Fruit fly (Drosophila melanogaster) whole organism, embryonic: ENCODE results near the gene Or83a.

ENCODE experiments used
- Abd-B ChIP-seq: fragments of 200-800 bp; sonication (Bioruptor generic); optimal IDR thresholded peaks from 2 replicates; lab custom pipeline; 2018; ENCODE audit warnings: missing biosample characterization, mild to moderate bottlenecking, missing genetic modification characterization, moderate library complexity
- Aef1 ChIP-seq: fragments of 200-800 bp; sonication (Bioruptor generic); IDR thresholded peaks from 3 replicates; pipeline ENCODE4 v1.3.6; 2022; ENCODE audit warnings: missing biosample characterization, missing genetic modification characterization
- Antp ChIP-seq: fragments of 200-800 bp; sonication (Bioruptor generic); optimal IDR thresholded peaks from 3 replicates; lab custom pipeline; 2016; ENCODE audit warnings: missing biosample characterization, missing genetic modification characterization
- CG10147 ChIP-seq: fragments of 200-800 bp; sonication (Bioruptor generic); optimal IDR thresholded peaks from 2 replicates; lab custom pipeline; 2019; ENCODE audit warnings: missing biosample characterization, mild to moderate bottlenecking, missing genetic modification characterization, moderate library complexity
- CG10565 ChIP-seq: fragments of 200-800 bp; sonication (Bioruptor generic); optimal IDR thresholded peaks from 3 replicates; lab custom pipeline; 2016; ENCODE audit warnings: missing biosample characterization, mild to moderate bottlenecking, missing genetic modification characterization
- CG11696 ChIP-seq: fragments of 200-800 bp; sonication (Bioruptor generic); IDR thresholded peaks from 2 replicates; pipeline ENCODE4 v1.3.6; 2022; ENCODE audit warnings: missing biosample characterization, missing genetic modification characterization
- CG14667 ChIP-seq: fragments of 200-800 bp; sonication (Bioruptor generic); IDR thresholded peaks from 2 replicates; pipeline ENCODE4 v1.3.6; 2022; ENCODE audit warnings: missing biosample characterization, missing genetic modification characterization
- CG14710 ChIP-seq: fragments of 200-800 bp; sonication (Bioruptor generic); optimal IDR thresholded peaks from 3 replicates; lab custom pipeline; 2019; ENCODE audit warnings: missing biosample characterization, mild to moderate bottlenecking, missing genetic modification characterization, moderate library complexity
- CG1647 ChIP-seq: fragments of 200-800 bp; sonication (Bioruptor generic); optimal IDR thresholded peaks from 3 replicates; lab custom pipeline; 2016; ENCODE audit warnings: missing biosample characterization, missing genetic modification characterization
- CG17802 ChIP-seq: fragments of 200-800 bp; sonication (Bioruptor generic); optimal IDR thresholded peaks from 2 replicates; lab custom pipeline; 2018; ENCODE audit warnings: missing biosample characterization, mild to moderate bottlenecking, missing genetic modification characterization, moderate library complexity
- CG2202 ChIP-seq: fragments of 200-800 bp; sonication (Bioruptor generic); optimal IDR thresholded peaks from 2 replicates; lab custom pipeline; 2018; ENCODE audit warnings: missing biosample characterization, mild to moderate bottlenecking, missing genetic modification characterization
- CG30431 ChIP-seq: fragments of 200-800 bp; sonication (Bioruptor generic); optimal IDR thresholded peaks from 2 replicates; lab custom pipeline; 2017; ENCODE audit warnings: missing biosample characterization, missing genetic modification characterization
- CG31224 ChIP-seq: fragments of 200-800 bp; sonication (Bioruptor generic); IDR thresholded peaks from 2 replicates; pipeline ENCODE4 v1.3.6; 2022; ENCODE audit warnings: missing biosample characterization, missing genetic modification characterization
- CG31365 ChIP-seq: fragments of 200-800 bp; sonication (Bioruptor generic); optimal IDR thresholded peaks from 2 replicates; lab custom pipeline; 2018; ENCODE audit warnings: missing biosample characterization, mild to moderate bottlenecking, missing genetic modification characterization
- CG3726 ChIP-seq: fragments of 200-800 bp; sonication (Bioruptor generic); IDR thresholded peaks from 3 replicates; pipeline ENCODE4, ENCODE4 v1.3.6; 2022; ENCODE audit warnings: missing biosample characterization, missing genetic modification characterization
- CG4282 ChIP-seq: fragments of 200-800 bp; sonication (Bioruptor generic); optimal IDR thresholded peaks from 2 replicates; lab custom pipeline; 2016; ENCODE audit warnings: missing biosample characterization, missing genetic modification characterization
- CG4424 ChIP-seq: fragments of 200-800 bp; sonication (Bioruptor generic); optimal IDR thresholded peaks from 3 replicates; lab custom pipeline; 2016; ENCODE audit warnings: missing biosample characterization, missing genetic modification characterization
- CG4707 ChIP-seq: fragments of 200-800 bp; sonication (Bioruptor generic); optimal IDR thresholded peaks from 2 replicates; lab custom pipeline; 2018; ENCODE audit warnings: missing biosample characterization, mild to moderate bottlenecking, missing genetic modification characterization, moderate library complexity
- CG9876 ChIP-seq: fragments of 200-800 bp; sonication (Bioruptor generic); optimal IDR thresholded peaks from 2 replicates; lab custom pipeline; 2016; ENCODE audit warnings: missing biosample characterization, missing genetic modification characterization
- CrebB ChIP-seq: fragments of 200-800 bp; sonication (Bioruptor generic); optimal IDR thresholded peaks from 3 replicates; lab custom pipeline; 2018; ENCODE audit warnings: missing biosample characterization, mild to moderate bottlenecking, missing genetic modification characterization
- Doc2 ChIP-seq: fragments of 200-800 bp; sonication (Bioruptor generic); IDR thresholded peaks from 2 replicates; pipeline ENCODE4 v1.3.6; 2022; ENCODE audit warnings: missing biosample characterization, missing genetic modification characterization
- Dp ChIP-seq: fragments of 200-800 bp; sonication (Bioruptor generic); optimal IDR thresholded peaks from 2 replicates; lab custom pipeline; 2018; ENCODE audit warnings: missing biosample characterization, mild to moderate bottlenecking, missing genetic modification characterization, moderate library complexity
- Ets65A ChIP-seq: fragments of 200-800 bp; sonication (Bioruptor generic); peaks from one replicate; lab custom pipeline; 2016; ENCODE audit warnings: missing biosample characterization, missing genetic modification characterization
- Ets97D ChIP-seq: fragments of 200-800 bp; sonication (Bioruptor generic); optimal IDR thresholded peaks from 3 replicates; lab custom pipeline; 2016; ENCODE audit warnings: missing biosample characterization, missing genetic modification characterization
- Gsc ChIP-seq: fragments of 200-800 bp; sonication (Bioruptor generic); IDR thresholded peaks from 2 replicates; pipeline ENCODE4 v1.3.6; 2022; ENCODE audit warnings: missing biosample characterization, missing genetic modification characterization
- HLH4C ChIP-seq: fragments of 200-800 bp; sonication (Bioruptor generic); IDR thresholded peaks from 3 replicates; pipeline ENCODE4 v1.3.6; 2022; ENCODE audit warnings: missing biosample characterization, missing genetic modification characterization; ENCODE audit not compliant: partially characterized antibody
- HmgD ChIP-seq: fragments of 200-800 bp; sonication (Bioruptor generic); optimal IDR thresholded peaks from 3 replicates; lab custom pipeline; 2016; ENCODE audit warnings: missing biosample characterization, missing genetic modification characterization
- NFAT ChIP-seq: fragments of 200-800 bp; sonication (Bioruptor generic); IDR thresholded peaks from 2 replicates; pipeline ENCODE4 v1.3.6; 2022; ENCODE audit warnings: missing biosample characterization, missing genetic modification characterization
- Oli ChIP-seq: fragments of 200-800 bp; sonication (Bioruptor generic); optimal IDR thresholded peaks from 2 replicates; lab custom pipeline; 2018; ENCODE audit warnings: missing biosample characterization, mild to moderate bottlenecking, missing genetic modification characterization, moderate library complexity
- Opbp ChIP-seq: fragments of 200-800 bp; sonication (Bioruptor generic); IDR thresholded peaks from 3 replicates; pipeline ENCODE4 v1.3.6; 2022; ENCODE audit warnings: missing biosample characterization, missing genetic modification characterization; ENCODE audit not compliant: partially characterized antibody
- Tbp ChIP-seq: fragments of >200 bp; optimal IDR thresholded peaks from 2 replicates; lab custom pipeline; 2018; ENCODE audit warnings: missing biosample characterization, missing genetic modification characterization
- Vsx1 ChIP-seq: fragments of 200-800 bp; sonication (Bioruptor generic); optimal IDR thresholded peaks from 2 replicates; lab custom pipeline; 2017; ENCODE audit warnings: missing biosample characterization, mild to moderate bottlenecking, missing genetic modification characterization, missing genetic modification reagents
- ac ChIP-seq: fragments of 200-800 bp; sonication (Bioruptor generic); optimal IDR thresholded peaks from 3 replicates; lab custom pipeline; 2017; ENCODE audit warnings: missing biosample characterization, mild to moderate bottlenecking, missing genetic modification characterization
- bcd ChIP-seq: fragments of 200-800 bp; sonication (Bioruptor generic); optimal IDR thresholded peaks from 2 replicates; lab custom pipeline; 2017; ENCODE audit warnings: missing biosample characterization, mild to moderate bottlenecking, missing genetic modification characterization
- chn ChIP-seq: fragments of 200-800 bp; sonication (Bioruptor generic); optimal IDR thresholded peaks from 2 replicates; lab custom pipeline; 2016; ENCODE audit warnings: missing biosample characterization, missing genetic modification characterization
- crp ChIP-seq, 2 experiments: fragments of 200-800 bp; sonication (Bioruptor generic); optimal IDR thresholded peaks; 2 replicates in 1 of 2; 3 replicates in 1 of 2; lab custom pipeline; 2017; ENCODE audit warnings: missing biosample characterization in 2 of 2, missing genetic modification characterization in 2 of 2, mild to moderate bottlenecking in 1 of 2, moderate library complexity in 1 of 2
- dimm ChIP-seq: fragments of 200-800 bp; sonication (Bioruptor generic); IDR thresholded peaks from 2 replicates; pipeline ENCODE4 v1.3.6; 2022; ENCODE audit warnings: missing biosample characterization, missing genetic modification characterization
- ftz-f1 ChIP-seq: fragments of 200-800 bp; sonication (Bioruptor generic); optimal IDR thresholded peaks from 2 replicates; lab custom pipeline; 2016; ENCODE audit warnings: missing biosample characterization, missing genetic modification characterization
- gt ChIP-seq: fragments of 200-800 bp; sonication (Bioruptor generic); IDR thresholded peaks from 2 replicates; pipeline ENCODE4 v1.3.6; 2022; ENCODE audit warnings: missing biosample characterization, missing genetic modification characterization
- hb ChIP-seq: fragments of 200-800 bp; sonication (Bioruptor generic); IDR thresholded peaks from 3 replicates; pipeline ENCODE4 v1.3.6; 2022; ENCODE audit warnings: missing biosample characterization, missing genetic modification characterization; ENCODE audit not compliant: partially characterized antibody
- jing ChIP-seq: fragments of 200-800 bp; sonication (Bioruptor generic); optimal IDR thresholded peaks from 2 replicates; lab custom pipeline; 2018; ENCODE audit warnings: missing biosample characterization, mild to moderate bottlenecking, missing genetic modification characterization
- kni ChIP-seq: fragments of 200-800 bp; sonication (Bioruptor generic); optimal IDR thresholded peaks from 3 replicates; lab custom pipeline; 2017; ENCODE audit warnings: mild to moderate bottlenecking, missing biosample characterization, missing genetic modification reagents, missing genetic modification characterization
- p53 ChIP-seq: fragments of 200-800 bp; sonication (Bioruptor generic); optimal IDR thresholded peaks from 2 replicates; lab custom pipeline; 2016; ENCODE audit warnings: missing biosample characterization, missing genetic modification characterization
- pfk ChIP-seq: fragments of 200-800 bp; sonication (Bioruptor generic); optimal IDR thresholded peaks from 2 replicates; lab custom pipeline; 2018; ENCODE audit warnings: missing biosample characterization, mild to moderate bottlenecking, missing genetic modification characterization, moderate library complexity
- row ChIP-seq: fragments of 200-800 bp; sonication (Bioruptor generic); IDR thresholded peaks from 3 replicates; pipeline ENCODE4 v1.3.6; 2022; ENCODE audit warnings: missing biosample characterization, missing genetic modification characterization
- run ChIP-seq: fragments of 200-800 bp; sonication (Bioruptor generic); optimal IDR thresholded peaks from 3 replicates; lab custom pipeline; 2018; ENCODE audit warnings: missing biosample characterization, mild to moderate bottlenecking, missing genetic modification characterization
- sc ChIP-seq, 3 experiments: fragments of >200 bp in 2 of 3; fragments of 200-800 bp in 1 of 3; sonication (Bioruptor generic) in 1 of 3; optimal IDR thresholded peaks; 2 replicates in 2 of 3; 3 replicates in 1 of 3; lab custom pipeline; 2017; ENCODE audit warnings: mild to moderate bottlenecking in 1 of 3, missing biosample characterization in 1 of 3, missing genetic modification characterization in 1 of 3, missing genetic modification reagents in 1 of 3
- shn ChIP-seq: fragments of 200-800 bp; sonication (Bioruptor generic); optimal IDR thresholded peaks from 3 replicates; lab custom pipeline; 2016; ENCODE audit warnings: missing biosample characterization, missing genetic modification characterization
- trh ChIP-seq: fragments of 200-800 bp; sonication (Bioruptor generic); optimal IDR thresholded peaks from 2 replicates; lab custom pipeline; 2016; ENCODE audit warnings: missing biosample characterization, missing genetic modification characterization
- wdn ChIP-seq: fragments of 200-800 bp; sonication (Bioruptor generic); IDR thresholded peaks from 2 replicates; pipeline ENCODE4 v1.3.6; 2022; ENCODE audit warnings: missing biosample characterization, missing genetic modification characterization
- zen2 ChIP-seq: fragments of 200-800 bp; sonication (Bioruptor generic); IDR thresholded peaks from 3 replicates; pipeline ENCODE4 v1.3.6; 2022; ENCODE audit warnings: missing biosample characterization, missing genetic modification characterization; ENCODE audit not compliant: partially characterized antibody

Gene Or83a

dm6 chr3R:5357935-5358414 lies 41.0 kb downstream of the Or83a start, which contains the start of gene Prosbeta7 (continued):
- TF ChIP-seq Antp (no peak), NFAT (no peak), CG10147 (no peak), Tbp (GFP tag; lab: Kevin White, UChicago) (no peak), CG14710 (peak; percentile 37), Vsx1 (GFP tag; lab: Kevin White, UChicago) (peak; percentile 12), Aef1 (GFP tag; lab: Robert Waterston, UW) (no peak), wdn (GFP tag; lab: Robert Waterston, UW) (no peak), Ets97D (GFP tag; lab: Kevin White, UChicago) (peak; percentile 34), ftz-f1 (peak; percentile 10), pfk (GFP tag; lab: Kevin White, UChicago) (no peak), crp (GFP tag; optimal IDR thresholded peaks at IDR 0.05; lab: Kevin White, UChicago) (peak in 1 of 2 experiments; percentile 44), HmgD (GFP tag; lab: Kevin White, UChicago) (no peak), chn (GFP tag; lab: Kevin White, UChicago) (no peak), CG1647 (no peak), bcd (no peak), gt (GFP tag; lab: Robert Waterston, UW) (no peak), Ets65A (no peak), jing (no peak), CG14667 (GFP tag; lab: Robert Waterston, UW) (no peak), Oli (tag; lab: Kevin White, UChicago) (no peak), dimm (GFP tag; lab: Robert Waterston, UW) (no peak), CG10565 (GFP tag; lab: Kevin White, UChicago) (no peak), CG3726 (GFP tag; lab: Robert Waterston, UW) (no peak), CG17802 (tag; lab: Kevin White, UChicago) (no peak), CG30431 (no peak), trh (no peak), Gsc (GFP tag; lab: Robert Waterston, UW) (no peak), CrebB (tag; lab: Kevin White, UChicago) (no peak), hb (GFP tag; lab: Robert Waterston, UW) (peak; percentile 28; the same call in 1 of the 3 replicates), CG2202 (tag; lab: Kevin White, UChicago) (no peak), CG31365 (tag; lab: Kevin White, UChicago) (no peak), HLH4C (GFP tag; lab: Robert Waterston, UW) (peak; percentile 50), Abd-B (GFP tag; lab: Kevin White, UChicago) (no peak), CG4707 (GFP tag; lab: Kevin White, UChicago) (no peak), CG9876 (GFP tag; lab: Kevin White, UChicago) (no peak), sc (optimal IDR thresholded peaks at IDR 0.05; lab: Kevin White, UChicago) (no peak), sc (GFP tag; optimal IDR thresholded peaks at IDR 0.05; lab: Kevin White, UChicago) (no peak), CG31224 (no peak), zen2 (GFP tag; lab: Robert Waterston, UW) (peak; percentile 86), CG4424 (no peak), row (peak; percentile 42; the same call in 2 of the 3 replicates), kni (no peak), ac (GFP tag; lab: Kevin White, UChicago) (no peak), Doc2 (GFP tag; lab: Robert Waterston, UW) (no peak), shn (no peak), CG11696 (GFP tag; lab: Robert Waterston, UW) (no peak), p53 (GFP tag; lab: Kevin White, UChicago) (no peak), Dp (GFP tag; lab: Kevin White, UChicago) (peak; percentile 52), Opbp (GFP tag; lab: Robert Waterston, UW) (peak; percentile 79; the same call in 2 of the 3 replicates), CG4282 (no peak), run (tag; lab: Kevin White, UChicago) (no peak)
